Worm (Caenorhabditis elegans) whole organism, L3 larva: ENCODE results near the gene F46F5.10.

ENCODE experiments used
- lin-39 ChIP-seq: fragments of 150-350 bp; optimal IDR thresholded peaks from 2 replicates; lab custom pipeline; 2018; ENCODE audit warnings: missing biosample characterization, missing genetic modification reagents, missing genetic modification characterization
- nhr-11 ChIP-seq: fragments of 150-350 bp; optimal IDR thresholded peaks from 2 replicates; lab custom pipeline; 2014; ENCODE audit warnings: missing biosample characterization, missing genetic modification characterization
- nhr-77 ChIP-seq: fragments of 150-350 bp; optimal IDR thresholded peaks from 2 replicates; lab custom pipeline; 2014; ENCODE audit warnings: missing biosample characterization, missing genetic modification characterization
- zag-1 ChIP-seq: fragments of 150-350 bp; optimal IDR thresholded peaks from 2 replicates; lab custom pipeline; 2014; ENCODE audit warnings: missing biosample characterization, missing genetic modification characterization

ce11 chrII:866801-867200, 43.2 kb downstream of the F46F5.10 start, which contains the start of gene Y46B2A.3:
- TF ChIP-seq zag-1 (tag; lab: Kevin White, UChicago) (no peak), lin-39 (tag; lab: Kevin White, UChicago) (no peak), nhr-77 (tag; lab: Kevin White, UChicago) (no peak), nhr-11 (tag; lab: Kevin White, UChicago) (no peak)
